Fruit fly (Drosophila melanogaster): ENCODE measurements around the gene CG45080.

dm6 chr3R:13309133-13309711 lies 9.8 kb downstream of the CG45080 start:
- TF ChIP-seq HLH106 (tag; optimal IDR thresholded peaks at IDR 0.05), result no peak
- TF ChIP-seq h (GFP tag; optimal IDR thresholded peaks at IDR 0.05), result no peak
- TF ChIP-seq pan (optimal IDR thresholded peaks at IDR 0.05), result no peak
- TF ChIP-seq Sp1 (GFP tag; optimal IDR thresholded peaks at IDR 0.05), result no peak
- no peak for TF ChIP-seq psq (GFP tag; optimal IDR thresholded peaks at IDR 0.05)
- no peak for TF ChIP-seq rgr (GFP tag; optimal IDR thresholded peaks at IDR 0.05)
- no peak for TF ChIP-seq usp (GFP tag; optimal IDR thresholded peaks at IDR 0.05)
- no peak for TF ChIP-seq CrebA (GFP tag; optimal IDR thresholded peaks at IDR 0.05; ENCODE audit: borderline replicate concordance)
- no peak for TF ChIP-seq Myc (optimal IDR thresholded peaks at IDR 0.05)
- no peak for TF ChIP-seq Hr78 (GFP tag; optimal IDR thresholded peaks at IDR 0.05)
